Worm (Caenorhabditis elegans) whole organism, L1 larva: ENCODE measurements around the gene F35H8.1.

Source experiments
- C16A3.4 ChIP-seq: fragments of 150-350 bp; optimal IDR thresholded peaks from 2 replicates; lab custom pipeline; 2014; ENCODE audit warnings: missing biosample characterization, missing genetic modification characterization
- F16B12.6 ChIP-seq: fragments of 150-350 bp; optimal IDR thresholded peaks from 2 replicates; lab custom pipeline; 2014; ENCODE audit warnings: missing biosample characterization, missing genetic modification characterization
- Y116A8C.19 ChIP-seq: sonication (generic microtip); optimal IDR thresholded peaks from 2 replicates; lab custom pipeline; 2016; ENCODE audit warnings: missing compliant biosample characterization, missing genetic modification characterization, borderline replicate concordance
- ama-1 ChIP-seq: fragments of 150-350 bp; optimal IDR thresholded peaks from 2 replicates; lab custom pipeline; 2014
- blmp-1 ChIP-seq: fragments of 150-350 bp; optimal IDR thresholded peaks from 2 replicates; lab custom pipeline; 2014; ENCODE audit warnings: missing biosample characterization, missing genetic modification characterization
- ceh-63 ChIP-seq: fragments of 200-800 bp; sonication (Bioruptor generic); optimal IDR thresholded peaks from 2 replicates; lab custom pipeline; 2018; ENCODE audit warnings: mild to moderate bottlenecking, missing genetic modification characterization, missing compliant biosample characterization
- ceh-8 ChIP-seq: fragments of 200-800 bp; sonication (Bioruptor generic); optimal IDR thresholded peaks from 2 replicates; lab custom pipeline; 2018; ENCODE audit warnings: mild to moderate bottlenecking, missing genetic modification characterization, moderate library complexity, missing compliant biosample characterization
- ceh-88 ChIP-seq: fragments of 200-800 bp; sonication (Bioruptor generic); IDR thresholded peaks from 2 replicates; pipeline ENCODE4 v1.3.6; 2022; ENCODE audit warnings: missing genetic modification characterization, missing compliant biosample characterization
- ces-1 ChIP-seq: fragments of 150-350 bp; optimal IDR thresholded peaks from 2 replicates; lab custom pipeline; 2014; ENCODE audit warnings: missing biosample characterization, missing genetic modification reagents, missing genetic modification characterization
- efl-3 ChIP-seq: fragments of 200-800 bp; sonication (Bioruptor generic); optimal IDR thresholded peaks from 2 replicates; lab custom pipeline; 2018; ENCODE audit warnings: mild to moderate bottlenecking, missing genetic modification characterization, missing compliant biosample characterization
- egl-27 ChIP-seq, 2 experiments: fragments of 150-350 bp in 1 of 2; sonication (generic microtip); optimal IDR thresholded peaks; 3 replicates each; lab custom pipeline; 2017 to 2018; ENCODE audit warnings: missing biosample characterization in 2 of 2, missing genetic modification characterization in 2 of 2, missing genetic modification reagents in 2 of 2
- elt-2 ChIP-seq: sonication (generic microtip); optimal IDR thresholded peaks from 2 replicates; lab custom pipeline; 2016; ENCODE audit warnings: missing genetic modification characterization, mild to moderate bottlenecking, inconsistent platforms, missing compliant biosample characterization, missing genetic modification reagents
- fkh-10 ChIP-seq: sonication (generic microtip); optimal IDR thresholded peaks from 2 replicates; lab custom pipeline; 2017; ENCODE audit warnings: missing biosample characterization, missing genetic modification reagents, missing genetic modification characterization
- fkh-4 ChIP-seq: sonication (generic microtip); optimal IDR thresholded peaks from 2 replicates; lab custom pipeline; 2016; ENCODE audit warnings: missing compliant biosample characterization, missing genetic modification characterization, borderline replicate concordance
- fkh-8 ChIP-seq: sonication (generic microtip); optimal IDR thresholded peaks from 2 replicates; lab custom pipeline; 2016; ENCODE audit warnings: mild to moderate bottlenecking, missing genetic modification characterization, missing compliant biosample characterization
- fos-1 ChIP-seq: fragments of 150-350 bp; optimal IDR thresholded peaks from 2 replicates; lab custom pipeline; 2014; ENCODE audit warnings: missing biosample characterization, missing genetic modification characterization
- grh-1 ChIP-seq: fragments of 200-800 bp; sonication (Bioruptor generic); IDR thresholded peaks from 2 replicates; pipeline ENCODE4 v1.3.6; 2022; ENCODE audit warnings: missing genetic modification reagents, missing genetic modification characterization, missing compliant biosample characterization
- hlh-17 ChIP-seq: fragments of 200-800 bp; sonication (Bioruptor generic); optimal IDR thresholded peaks from 2 replicates; lab custom pipeline; 2018; ENCODE audit warnings: missing genetic modification characterization, mild to moderate bottlenecking, missing compliant biosample characterization, moderate library complexity, borderline replicate concordance
- hlh-4 ChIP-seq: sonication (generic microtip); optimal IDR thresholded peaks from 2 replicates; lab custom pipeline; 2016; ENCODE audit warnings: mild to moderate bottlenecking, missing genetic modification characterization, missing compliant biosample characterization
- hpl-2 ChIP-seq: fragments of 150-350 bp; optimal IDR thresholded peaks from 2 replicates; lab custom pipeline; 2014; ENCODE audit warnings: missing biosample characterization, missing genetic modification reagents, missing genetic modification characterization
- irx-1 ChIP-seq: sonication (generic microtip); optimal IDR thresholded peaks from 2 replicates; lab custom pipeline; 2016; ENCODE audit warnings: missing genetic modification characterization, missing compliant biosample characterization
- isw-1 ChIP-seq: fragments of 200-800 bp; sonication (Bioruptor generic); IDR thresholded peaks from 2 replicates; pipeline ENCODE4 v1.3.6; 2022; ENCODE audit warnings: missing genetic modification characterization, missing compliant biosample characterization
- jun-1 ChIP-seq: fragments of 150-350 bp; optimal IDR thresholded peaks from 2 replicates; lab custom pipeline; 2014; ENCODE audit warnings: missing biosample characterization, missing genetic modification reagents, missing genetic modification characterization
- lin-13 ChIP-seq: fragments of 150-350 bp; optimal IDR thresholded peaks from 2 replicates; lab custom pipeline; 2014; ENCODE audit warnings: missing biosample characterization, missing genetic modification reagents, missing genetic modification characterization
- lin-15B ChIP-seq: fragments of 150-350 bp; sonication (generic microtip); optimal IDR thresholded peaks from 3 replicates; lab custom pipeline; 2014; ENCODE audit warnings: missing biosample characterization, missing genetic modification characterization
- lin-39 ChIP-seq: fragments of 150-350 bp; optimal IDR thresholded peaks from 2 replicates; lab custom pipeline; 2014; ENCODE audit warnings: missing biosample characterization, missing genetic modification reagents, missing genetic modification characterization
- lir-3 ChIP-seq: sonication (generic microtip); optimal IDR thresholded peaks from 2 replicates; lab custom pipeline; 2016; ENCODE audit warnings: mild to moderate bottlenecking, missing genetic modification characterization, moderate library complexity, missing compliant biosample characterization; ENCODE audit not compliant: poor library complexity
- lsy-2 ChIP-seq, 2 experiments: fragments of 150-350 bp; optimal IDR thresholded peaks; 2 replicates each; lab custom pipeline; 2014; ENCODE audit warnings: missing biosample characterization in 2 of 2, missing genetic modification characterization in 2 of 2
- mab-9 ChIP-seq: fragments of 200-800 bp; sonication (Bioruptor generic); IDR thresholded peaks from 2 replicates; pipeline ENCODE4 v1.3.6; 2022; ENCODE audit warnings: missing genetic modification reagents, missing genetic modification characterization, missing compliant biosample characterization
- mdl-1 ChIP-seq, 2 experiments: fragments of 150-350 bp; optimal IDR thresholded peaks; 2 replicates each; lab custom pipeline; 2014 to 2017; ENCODE audit warnings: missing biosample characterization in 2 of 2, missing genetic modification characterization in 2 of 2, inconsistent platforms in 1 of 2
- mef-2 ChIP-seq: fragments of 150-350 bp; optimal IDR thresholded peaks from 2 replicates; lab custom pipeline; 2014; ENCODE audit warnings: missing biosample characterization, missing genetic modification characterization
- mep-1 ChIP-seq: fragments of 150-350 bp; optimal IDR thresholded peaks from 2 replicates; lab custom pipeline; 2014; ENCODE audit warnings: missing biosample characterization, missing genetic modification characterization
- nhr-11 ChIP-seq: fragments of 150-350 bp; optimal IDR thresholded peaks from 2 replicates; lab custom pipeline; 2014; ENCODE audit warnings: missing biosample characterization, missing genetic modification characterization
- nhr-237 ChIP-seq: fragments of 150-350 bp; optimal IDR thresholded peaks from 2 replicates; lab custom pipeline; 2014; ENCODE audit warnings: missing biosample characterization, missing genetic modification characterization
- nhr-28 ChIP-seq: fragments of 150-350 bp; optimal IDR thresholded peaks from 2 replicates; lab custom pipeline; 2014; ENCODE audit warnings: missing biosample characterization, missing genetic modification characterization
- nhr-47 ChIP-seq: sonication (generic microtip); optimal IDR thresholded peaks from 2 replicates; lab custom pipeline; 2016; ENCODE audit warnings: mild to moderate bottlenecking, missing genetic modification characterization, moderate library complexity, missing compliant biosample characterization
- nhr-71 ChIP-seq: sonication (generic microtip); optimal IDR thresholded peaks from 2 replicates; lab custom pipeline; 2016; ENCODE audit warnings: mild to moderate bottlenecking, missing genetic modification characterization, moderate library complexity, missing compliant biosample characterization
- nhr-76 ChIP-seq: sonication (generic microtip); optimal IDR thresholded peaks from 2 replicates; lab custom pipeline; 2017; ENCODE audit warnings: missing biosample characterization, missing genetic modification characterization
- nhr-85 ChIP-seq: sonication (generic microtip); peaks from one replicate; lab custom pipeline; 2016; ENCODE audit warnings: missing genetic modification characterization, inconsistent platforms, missing compliant biosample characterization
- nhr-90 ChIP-seq: sonication (generic microtip); optimal IDR thresholded peaks from 2 replicates; lab custom pipeline; 2016; ENCODE audit warnings: mild to moderate bottlenecking, missing genetic modification characterization, missing compliant biosample characterization; ENCODE audit not compliant: poor library complexity
- pax-3 ChIP-seq: fragments of 200-800 bp; sonication (Bioruptor generic); optimal IDR thresholded peaks from 2 replicates; lab custom pipeline; 2018; ENCODE audit warnings: mild to moderate bottlenecking, missing genetic modification characterization, moderate library complexity, missing compliant biosample characterization
- snpc-4 ChIP-seq: fragments of 150-350 bp; optimal IDR thresholded peaks from 2 replicates; lab custom pipeline; 2014; ENCODE audit warnings: missing biosample characterization, missing genetic modification characterization
- snu-23 ChIP-seq: sonication (generic microtip); optimal IDR thresholded peaks from 2 replicates; lab custom pipeline; 2016; ENCODE audit warnings: missing genetic modification characterization, missing compliant biosample characterization
- sptf-1 ChIP-seq: fragments of 150-350 bp; optimal IDR thresholded peaks from 2 replicates; lab custom pipeline; 2014; ENCODE audit warnings: missing biosample characterization, missing genetic modification characterization
- swsn-7 ChIP-seq: sonication (generic microtip); optimal IDR thresholded peaks from 2 replicates; lab custom pipeline; 2016; ENCODE audit warnings: missing genetic modification characterization, missing compliant biosample characterization
- tbx-2 ChIP-seq: sonication (generic microtip); optimal IDR thresholded peaks from 2 replicates; lab custom pipeline; 2016; ENCODE audit warnings: missing genetic modification characterization, missing compliant biosample characterization
- unc-130 ChIP-seq: fragments of 150-350 bp; optimal IDR thresholded peaks from 2 replicates; lab custom pipeline; 2017; ENCODE audit warnings: missing biosample characterization, missing genetic modification characterization, inconsistent platforms
- unc-30 ChIP-seq: sonication (generic microtip); optimal IDR thresholded peaks from 2 replicates; lab custom pipeline; 2017; ENCODE audit warnings: missing biosample characterization, missing genetic modification characterization
- unc-86 ChIP-seq: sonication (generic microtip); optimal IDR thresholded peaks from 2 replicates; lab custom pipeline; 2016; ENCODE audit warnings: missing genetic modification characterization, missing compliant biosample characterization
- unc-98 ChIP-seq: fragments of 200-800 bp; sonication (Bioruptor generic); IDR thresholded peaks from 2 replicates; pipeline ENCODE4 v1.3.6; 2022; ENCODE audit warnings: missing genetic modification characterization, missing compliant biosample characterization
- vab-15 ChIP-seq: sonication (generic microtip); optimal IDR thresholded peaks from 2 replicates; lab custom pipeline; 2017; ENCODE audit warnings: missing genotype, mild to moderate bottlenecking, missing genetic modification characterization, missing compliant biosample characterization
- xbp-1 ChIP-seq: sonication (generic microtip); optimal IDR thresholded peaks from 2 replicates; lab custom pipeline; 2016; ENCODE audit warnings: missing genetic modification characterization, missing compliant biosample characterization
- zag-1 ChIP-seq: fragments of 150-350 bp; optimal IDR thresholded peaks from 2 replicates; lab custom pipeline; 2014; ENCODE audit warnings: missing biosample characterization, missing genetic modification characterization
- zip-4 ChIP-seq: fragments of 200-800 bp; sonication (Bioruptor generic); optimal IDR thresholded peaks from 2 replicates; lab custom pipeline; 2018; ENCODE audit warnings: mild to moderate bottlenecking, missing genetic modification characterization, moderate library complexity, missing compliant biosample characterization
- ztf-4 ChIP-seq: fragments of 150-350 bp; optimal IDR thresholded peaks from 2 replicates; lab custom pipeline; 2014; ENCODE audit warnings: missing biosample characterization, missing genetic modification characterization

The F35H8.1 gene

ce11 chrII:9601679-9602078 is 48.6 kb upstream of the F35H8.1 start:
- TF ChIP-seq tbx-2 (tag; lab: Kevin White, UChicago) (peak; percentile 49), lsy-2 (tag; optimal IDR thresholded peaks at IDR 0.05; lab: Kevin White, UChicago) (peak; percentile 53 to 64), elt-2 (tag; lab: Kevin White, UChicago) (no peak), C16A3.4 (tag; lab: Kevin White, UChicago) (peak; percentile 53), irx-1 (tag; lab: Kevin White, UChicago) (no peak), lir-3 (tag; lab: Kevin White, UChicago) (peak; percentile 57), efl-3 (no peak), hlh-4 (tag; lab: Kevin White, UChicago) (no peak), hlh-17 (no peak), lin-39 (tag; lab: Kevin White, UChicago) (peak; percentile 12), lin-15B (tag; lab: Kevin White, UChicago) (no peak), nhr-90 (tag; lab: Kevin White, UChicago) (peak; percentile 66), unc-30 (tag; lab: Kevin White, UChicago) (no peak), nhr-85 (tag; lab: Kevin White, UChicago) (peak; percentile 91), ceh-63 (GFP tag; lab: Kevin White, UChicago) (no peak), ces-1 (GFP tag; lab: Kevin White, UChicago) (no peak), ceh-88 (GFP tag; lab: Robert Waterston, UW) (no peak), jun-1 (tag; lab: Kevin White, UChicago) (no peak), mdl-1 (tag; optimal IDR thresholded peaks at IDR 0.05; lab: Kevin White, UChicago) (peak in 1 of 2 experiments; percentile 92), ztf-4 (tag; lab: Kevin White, UChicago) (peak; percentile 80), zip-4 (no peak), blmp-1 (tag; lab: Kevin White, UChicago) (peak; percentile 86), nhr-76 (no peak), ceh-8 (GFP tag; lab: Kevin White, UChicago) (no peak), fkh-4 (tag; lab: Kevin White, UChicago) (no peak), zag-1 (no peak), fkh-8 (tag; lab: Kevin White, UChicago) (no peak), egl-27 (tag; optimal IDR thresholded peaks at IDR 0.05; lab: Kevin White, UChicago) (no peak), nhr-237 (tag; lab: Kevin White, UChicago) (no peak), nhr-28 (no peak), unc-130 (tag; lab: Kevin White, UChicago) (peak; percentile 81), F16B12.6 (no peak), Y116A8C.19 (tag; lab: Kevin White, UChicago) (no peak), mab-9 (GFP tag; lab: Robert Waterston, UW) (no peak), snpc-4 (no peak), mep-1 (peak; percentile 24), mef-2 (tag; lab: Kevin White, UChicago) (no peak), ama-1 (lab: Kevin White, UChicago) (peak; percentile 68), grh-1 (no peak), xbp-1 (peak; percentile 21), fos-1 (no peak), isw-1 (no peak), swsn-7 (tag; lab: Kevin White, UChicago) (peak; percentile 6), unc-86 (no peak), vab-15 (tag; lab: Kevin White, UChicago) (peak; percentile 72), unc-98 (no peak), lin-13 (peak; percentile 44), nhr-71 (peak; percentile 88), nhr-47 (tag; lab: Kevin White, UChicago) (peak; percentile 11), nhr-11 (tag; lab: Kevin White, UChicago) (no peak), snu-23 (GFP tag; lab: Kevin White, UChicago) (peak; percentile 84), pax-3 (peak; percentile 24), hpl-2 (GFP tag; lab: Kevin White, UChicago) (no peak), fkh-10 (GFP tag; lab: Kevin White, UChicago) (no peak), sptf-1 (tag; lab: Kevin White, UChicago) (no peak)
